Worm (Caenorhabditis elegans): ENCODE results near the gene atx-3.

DNA sequence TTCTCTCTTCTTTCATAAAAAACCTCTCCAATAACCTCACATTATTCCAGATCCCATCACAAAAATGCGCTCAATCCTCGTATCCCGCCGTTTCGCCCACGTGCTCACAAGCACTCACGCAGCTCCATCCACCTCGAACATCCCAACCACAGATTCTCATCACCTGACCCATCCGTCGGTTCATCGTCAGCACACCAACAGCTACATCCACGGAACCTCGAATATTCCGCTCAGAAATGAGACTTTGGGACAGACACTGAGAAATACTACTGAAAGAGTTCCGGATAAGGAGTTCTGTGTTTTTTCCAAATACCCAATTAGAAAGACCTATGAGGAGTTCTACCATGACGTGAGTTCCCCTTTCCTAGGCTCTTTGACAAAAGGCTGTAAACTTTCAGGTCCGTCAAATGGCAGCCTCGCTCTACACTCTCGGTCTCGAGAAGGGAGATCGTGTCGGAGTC lies 9.9 kb downstream of the atx-3 start, which contains the start of gene acs-2:
- TF ChIP-seq C08G9.2 (tag; optimal IDR thresholded peaks at IDR 0.05) (no peak), pha-4 (tag; optimal IDR thresholded peaks at IDR 0.05) (no peak), unc-3 (GFP tag; conservative IDR thresholded peaks at IDR 0.05) (no peak), unc-3 (tag; optimal IDR thresholded peaks at IDR 0.05) (no peak), madf-2 (tag; optimal IDR thresholded peaks at IDR 0.05) (no peak), ceh-14 (tag; optimal IDR thresholded peaks at IDR 0.05) (no peak), nfya-1 (tag; optimal IDR thresholded peaks at IDR 0.05) (no peak), lin-11 (tag; optimal IDR thresholded peaks at IDR 0.05) (no peak), pha-2 (tag; optimal IDR thresholded peaks at IDR 0.05) (no peak), sox-2 (GFP tag; IDR thresholded peaks at IDR 0.05) (no peak), F13H6.1 (tag; optimal IDR thresholded peaks at IDR 0.05) (no peak), ceh-9 (tag; optimal IDR thresholded peaks at IDR 0.05) (no peak)

All from whole organism, late embryonic.